Worm (Caenorhabditis elegans): Measurements from ENCODE around the gene C16C8.21.

Gene C16C8.21

ce11 chrII:3439244-3439698 lies 8.7 kb upstream of the C16C8.21 start:
- TF ChIP-seq sox-4 (tag; optimal IDR thresholded peaks at IDR 0.05) = no peak
- no peak for TF ChIP-seq irx-1 (tag; optimal IDR thresholded peaks at IDR 0.05)
- TF ChIP-seq lin-35 (GFP tag; optimal IDR thresholded peaks at IDR 0.05) = peak in 1 of 2 experiments; percentile 54
- TF ChIP-seq F16B12.6 (tag; optimal IDR thresholded peaks at IDR 0.05) = no peak
- no peak for TF ChIP-seq fkh-8 (tag; optimal IDR thresholded peaks at IDR 0.05)
- TF ChIP-seq hlh-17 (GFP tag; optimal IDR thresholded peaks at IDR 0.05; ENCODE audit: borderline replicate concordance) = no peak
- TF ChIP-seq ets-5 (GFP tag; IDR thresholded peaks at IDR 0.05) = no peak
- TF ChIP-seq nhr-19 (GFP tag; conservative IDR thresholded peaks at IDR 0.05) = peak; percentile 64
- TF ChIP-seq alr-1 (tag; optimal IDR thresholded peaks at IDR 0.05; ENCODE audit: borderline replicate concordance) = no peak
- no peak for TF ChIP-seq lin-39 (tag; optimal IDR thresholded peaks at IDR 0.05)
- TF ChIP-seq sup-37 (GFP tag; optimal IDR thresholded peaks at IDR 0.05) = peak; percentile 10
- TF ChIP-seq nhr-76 (tag; optimal IDR thresholded peaks at IDR 0.05) = no peak
- TF ChIP-seq C34B4.2 (tag; optimal IDR thresholded peaks at IDR 0.05) = no peak
- TF ChIP-seq sptf-1 (tag; optimal IDR thresholded peaks at IDR 0.05) = no peak
- no peak for TF ChIP-seq zip-4 (GFP tag; optimal IDR thresholded peaks at IDR 0.05)
- no peak for TF ChIP-seq dsc-1 (tag; optimal IDR thresholded peaks at IDR 0.05)
- TF ChIP-seq C16A3.4 (tag; optimal IDR thresholded peaks at IDR 0.05) = no peak
- peak; percentile 22 for TF ChIP-seq tbx-2 (tag; optimal IDR thresholded peaks at IDR 0.05)
- TF ChIP-seq hpl-2 (GFP tag; optimal IDR thresholded peaks at IDR 0.05) = no peak
- TF ChIP-seq nhr-28 (tag; optimal IDR thresholded peaks at IDR 0.05) = no peak
- no peak for TF ChIP-seq egl-27 (tag; optimal IDR thresholded peaks at IDR 0.05)
- TF ChIP-seq swsn-7 (tag; optimal IDR thresholded peaks at IDR 0.05) = no peak
- peak; percentile 60 for TF ChIP-seq lin-14 (GFP tag; optimal IDR thresholded peaks at IDR 0.05)
- no peak for TF ChIP-seq fkh-10 (GFP tag; optimal IDR thresholded peaks at IDR 0.05)
- TF ChIP-seq unc-130 (tag; optimal IDR thresholded peaks at IDR 0.05) = no peak
- TF ChIP-seq fkh-4 (tag; optimal IDR thresholded peaks at IDR 0.05; ENCODE audit: borderline replicate concordance) = no peak
- TF ChIP-seq efl-3 (GFP tag; optimal IDR thresholded peaks at IDR 0.05) = no peak
- TF ChIP-seq nhr-90 (tag; optimal IDR thresholded peaks at IDR 0.05; ENCODE audit: poor library complexity) = peak; percentile 75
- no peak for TF ChIP-seq lsy-2 (tag; optimal IDR thresholded peaks at IDR 0.05)
- TF ChIP-seq skn-1 (tag; optimal IDR thresholded peaks at IDR 0.05) = no peak
- TF ChIP-seq ztf-11 (tag; optimal IDR thresholded peaks at IDR 0.05) = no peak
- TF ChIP-seq dpl-1 (GFP tag; optimal IDR thresholded peaks at IDR 0.05) = peak in 1 of 3 experiments; percentile 3
- peak; percentile 16 for TF ChIP-seq mep-1 (tag; optimal IDR thresholded peaks at IDR 0.05)
- TF ChIP-seq nhr-84 (tag; optimal IDR thresholded peaks at IDR 0.05) = no peak
- TF ChIP-seq ceh-88 (GFP tag; IDR thresholded peaks at IDR 0.05) = no peak
- TF ChIP-seq unc-30 (tag; optimal IDR thresholded peaks at IDR 0.05) = no peak
- TF ChIP-seq tlp-1 (tag; optimal IDR thresholded peaks at IDR 0.05) = peak; percentile 62
- TF ChIP-seq aha-1 (tag; optimal IDR thresholded peaks at IDR 0.05) = no peak
- TF ChIP-seq nhr-77 (tag; optimal IDR thresholded peaks at IDR 0.05) = no peak
- TF ChIP-seq jun-1 (tag; optimal IDR thresholded peaks at IDR 0.05) = peak; percentile 6
- TF ChIP-seq snpc-4 (tag; optimal IDR thresholded peaks at IDR 0.05) = no peak
- no peak for TF ChIP-seq lin-15B (tag; optimal IDR thresholded peaks at IDR 0.05)
- no peak for TF ChIP-seq lir-3 (tag; optimal IDR thresholded peaks at IDR 0.05; ENCODE audit: poor library complexity)
- no peak for TF ChIP-seq unc-86 (tag; optimal IDR thresholded peaks at IDR 0.05)
- no peak for TF ChIP-seq hlh-4 (tag; optimal IDR thresholded peaks at IDR 0.05)
- no peak for TF ChIP-seq ces-1 (GFP tag; optimal IDR thresholded peaks at IDR 0.05)
- TF ChIP-seq nhr-237 (tag; optimal IDR thresholded peaks at IDR 0.05) = no peak
- no peak for TF ChIP-seq nhr-12 (tag; optimal IDR thresholded peaks at IDR 0.05)
- TF ChIP-seq Y116A8C.19 (tag; optimal IDR thresholded peaks at IDR 0.05; ENCODE audit: borderline replicate concordance) = no peak
- no peak for TF ChIP-seq mdl-1 (tag; optimal IDR thresholded peaks at IDR 0.05)
- no peak for TF ChIP-seq fos-1 (tag; optimal IDR thresholded peaks at IDR 0.05)
- no peak for TF ChIP-seq ama-1 (optimal IDR thresholded peaks at IDR 0.05)
- no peak for TF ChIP-seq egl-13 (tag; optimal IDR thresholded peaks at IDR 0.05)
- no peak for TF ChIP-seq zag-1 (tag; optimal IDR thresholded peaks at IDR 0.05)
